Fruit fly (Drosophila melanogaster) whole organism, embryonic: ENCODE results near the gene sp3.

Experiments
- ATbp ChIP-seq: fragments of 200-800 bp; sonication (Bioruptor generic); optimal IDR thresholded peaks from 2 replicates; lab custom pipeline; 2017; ENCODE audit warnings: missing biosample characterization, mild to moderate bottlenecking, missing genetic modification characterization, missing genetic modification reagents
- BtbVII ChIP-seq: fragments of 200-800 bp; sonication (Bioruptor generic); optimal IDR thresholded peaks from 3 replicates; lab custom pipeline; 2017; ENCODE audit warnings: missing biosample characterization, mild to moderate bottlenecking, missing genetic modification characterization
- CG10267 ChIP-seq: fragments of 200-800 bp; sonication (Bioruptor generic); optimal IDR thresholded peaks from 2 replicates; lab custom pipeline; 2018; ENCODE audit warnings: missing biosample characterization, mild to moderate bottlenecking, missing genetic modification characterization, moderate library complexity
- CG10654 ChIP-seq: fragments of 200-800 bp; sonication (Bioruptor generic); optimal IDR thresholded peaks from 2 replicates; lab custom pipeline; 2016; ENCODE audit warnings: missing biosample characterization, missing genetic modification characterization
- CG10979 ChIP-seq: fragments of 200-800 bp; sonication (Bioruptor generic); optimal IDR thresholded peaks from 2 replicates; lab custom pipeline; 2018; ENCODE audit warnings: missing biosample characterization, mild to moderate bottlenecking, missing genetic modification characterization, moderate library complexity
- CG11560 ChIP-seq: fragments of 200-800 bp; sonication (Bioruptor generic); IDR thresholded peaks from 3 replicates; pipeline ENCODE4 v1.3.6; 2022; ENCODE audit warnings: missing biosample characterization, missing genetic modification characterization
- CG12219 ChIP-seq: fragments of 200-800 bp; sonication (Bioruptor generic); optimal IDR thresholded peaks from 3 replicates; lab custom pipeline; 2018; ENCODE audit warnings: missing biosample characterization, mild to moderate bottlenecking, missing genetic modification characterization
- CG1233 ChIP-seq: fragments of 200-800 bp; sonication (Bioruptor generic); optimal IDR thresholded peaks from 4 replicates; lab custom pipeline; 2018; ENCODE audit warnings: missing biosample characterization, mild to moderate bottlenecking, missing genetic modification characterization
- CG13894 ChIP-seq: fragments of 200-800 bp; sonication (Bioruptor generic); optimal IDR thresholded peaks from 3 replicates; lab custom pipeline; 2018; ENCODE audit warnings: missing biosample characterization, mild to moderate bottlenecking, missing genetic modification characterization, moderate library complexity
- CG14441 ChIP-seq: fragments of 200-800 bp; sonication (Bioruptor generic); IDR thresholded peaks from 2 replicates; pipeline ENCODE4 v1.3.6; 2022; ENCODE audit warnings: missing biosample characterization, missing genetic modification characterization
- CG1529 ChIP-seq: fragments of 200-800 bp; sonication (Bioruptor generic); optimal IDR thresholded peaks from 3 replicates; lab custom pipeline; 2018; ENCODE audit warnings: missing biosample characterization, missing genetic modification characterization
- CG16779 ChIP-seq: fragments of 200-800 bp; sonication (Bioruptor generic); IDR thresholded peaks from 2 replicates; pipeline ENCODE4 v1.3.6; 2022; ENCODE audit warnings: missing biosample characterization, missing genetic modification characterization
- CG17612 ChIP-seq: fragments of 200-800 bp; sonication (Bioruptor generic); IDR thresholded peaks from 2 replicates; pipeline ENCODE4 v1.3.6; 2022; ENCODE audit warnings: missing biosample characterization, missing genetic modification characterization
- CG17802 ChIP-seq: fragments of 200-800 bp; sonication (Bioruptor generic); optimal IDR thresholded peaks from 2 replicates; lab custom pipeline; 2018; ENCODE audit warnings: missing biosample characterization, mild to moderate bottlenecking, missing genetic modification characterization, moderate library complexity
- CG3065 ChIP-seq: fragments of 200-800 bp; sonication (Bioruptor generic); optimal IDR thresholded peaks from 2 replicates; lab custom pipeline; 2016; ENCODE audit warnings: missing biosample characterization, missing genetic modification characterization
- CG32772 ChIP-seq: fragments of 200-800 bp; sonication (Bioruptor generic); IDR thresholded peaks from 2 replicates; pipeline ENCODE4 v1.3.6; 2022; ENCODE audit warnings: missing biosample characterization, missing genetic modification characterization
- CG33213 ChIP-seq: fragments of 200-800 bp; sonication (Bioruptor generic); optimal IDR thresholded peaks from 3 replicates; lab custom pipeline; 2016; ENCODE audit warnings: missing biosample characterization, missing genetic modification characterization
- CG34376 ChIP-seq: fragments of 200-800 bp; sonication (Bioruptor generic); optimal IDR thresholded peaks from 2 replicates; lab custom pipeline; 2018; ENCODE audit warnings: missing biosample characterization, mild to moderate bottlenecking, missing genetic modification characterization
- CG6689 ChIP-seq: fragments of 200-800 bp; sonication (Bioruptor generic); IDR thresholded peaks from 2 replicates; pipeline ENCODE4 v1.3.6; 2022; ENCODE audit warnings: missing biosample characterization, missing genetic modification characterization
- CG8388 ChIP-seq: fragments of 200-800 bp; sonication (Bioruptor generic); optimal IDR thresholded peaks from 2 replicates; lab custom pipeline; 2019; ENCODE audit warnings: missing biosample characterization, mild to moderate bottlenecking, missing genetic modification characterization, moderate library complexity
- CG9727 ChIP-seq: fragments of 200-800 bp; sonication (Bioruptor generic); optimal IDR thresholded peaks from 3 replicates; lab custom pipeline; 2017; ENCODE audit warnings: missing biosample characterization, mild to moderate bottlenecking, missing genetic modification characterization
- CkIIα-i1 ChIP-seq: fragments of 200-800 bp; sonication (Bioruptor generic); IDR thresholded peaks from 2 replicates; pipeline ENCODE4 v1.3.6; 2022; ENCODE audit warnings: missing biosample characterization, missing genetic modification characterization
- Dfd ChIP-seq, 2 experiments: fragments of >200 bp; optimal IDR thresholded peaks; 2 replicates each; lab custom pipeline; 2017; ENCODE audit warnings: missing biosample characterization in 2 of 2, missing genetic modification characterization in 2 of 2
- ERR ChIP-seq: fragments of 200-800 bp; sonication (Bioruptor generic); optimal IDR thresholded peaks from 2 replicates; lab custom pipeline; 2016; ENCODE audit warnings: missing biosample characterization, missing genetic modification characterization
- MESR4 ChIP-seq: fragments of 200-800 bp; sonication (Bioruptor generic); optimal IDR thresholded peaks from 2 replicates; lab custom pipeline; 2018; ENCODE audit warnings: missing biosample characterization, mild to moderate bottlenecking, missing genetic modification characterization, moderate library complexity
- Med ChIP-seq: fragments of 200-800 bp; sonication (Bioruptor generic); peaks from one replicate; lab custom pipeline; 2016; ENCODE audit warnings: missing biosample characterization, missing genetic modification characterization, mild to moderate bottlenecking, inconsistent platforms, moderate library complexity
- NC2α ChIP-seq: fragments of 200-800 bp; sonication (Bioruptor generic); optimal IDR thresholded peaks from 2 replicates; lab custom pipeline; 2016; ENCODE audit warnings: missing biosample characterization, missing genetic modification characterization
- NfI ChIP-seq: fragments of 200-800 bp; sonication (Bioruptor generic); optimal IDR thresholded peaks from 3 replicates; lab custom pipeline; 2018; ENCODE audit warnings: missing biosample characterization, mild to moderate bottlenecking, missing genetic modification characterization, moderate library complexity
- Rfx ChIP-seq: fragments of 200-800 bp; sonication (Bioruptor generic); IDR thresholded peaks from 2 replicates; pipeline ENCODE4 v1.3.6; 2022; ENCODE audit warnings: missing biosample characterization, missing genetic modification characterization
- Side ChIP-seq: fragments of 200-800 bp; sonication (Bioruptor generic); optimal IDR thresholded peaks from 2 replicates; lab custom pipeline; 2016; ENCODE audit warnings: missing biosample characterization, missing genetic modification characterization
- Sox102F ChIP-seq: fragments of 200-800 bp; sonication (Bioruptor generic); optimal IDR thresholded peaks from 2 replicates; lab custom pipeline; 2018; ENCODE audit warnings: missing biosample characterization, mild to moderate bottlenecking, missing genetic modification characterization, moderate library complexity
- ash1 ChIP-seq: fragments of 200-800 bp; sonication (Bioruptor generic); optimal IDR thresholded peaks from 2 replicates; lab custom pipeline; 2018; ENCODE audit warnings: missing biosample characterization, mild to moderate bottlenecking, missing genetic modification characterization
- bcd ChIP-seq: fragments of 200-800 bp; sonication (Bioruptor generic); optimal IDR thresholded peaks from 2 replicates; lab custom pipeline; 2017; ENCODE audit warnings: missing biosample characterization, mild to moderate bottlenecking, missing genetic modification characterization
- br ChIP-seq: fragments of >200 bp; optimal IDR thresholded peaks from 2 replicates; lab custom pipeline; 2017
- cas ChIP-seq: fragments of 200-800 bp; sonication (Bioruptor generic); IDR thresholded peaks from 2 replicates; pipeline ENCODE4 v1.3.6; 2022; ENCODE audit warnings: missing biosample characterization, missing genetic modification characterization
- corto ChIP-seq: fragments of 200-800 bp; sonication (Bioruptor generic); optimal IDR thresholded peaks from 2 replicates; lab custom pipeline; 2016; ENCODE audit warnings: missing biosample characterization, mild to moderate bottlenecking, missing genetic modification characterization, moderate library complexity
- cwo ChIP-seq: fragments of 200-800 bp; sonication (Bioruptor generic); optimal IDR thresholded peaks from 3 replicates; lab custom pipeline; 2017; ENCODE audit warnings: missing biosample characterization, missing genetic modification characterization, mild to moderate bottlenecking, moderate library complexity, missing genetic modification reagents
- da ChIP-seq: fragments of 200-800 bp; sonication (Bioruptor generic); optimal IDR thresholded peaks from 2 replicates; lab custom pipeline; 2016; ENCODE audit warnings: missing biosample characterization, missing genetic modification characterization
- gcm ChIP-seq: fragments of 200-800 bp; sonication (Bioruptor generic); optimal IDR thresholded peaks from 2 replicates; lab custom pipeline; 2019; ENCODE audit warnings: missing biosample characterization, mild to moderate bottlenecking, missing genetic modification characterization, moderate library complexity
- gfzf ChIP-seq: fragments of 200-800 bp; sonication (Bioruptor generic); optimal IDR thresholded peaks from 2 replicates; lab custom pipeline; 2016; ENCODE audit warnings: missing biosample characterization, mild to moderate bottlenecking, missing genetic modification characterization, moderate library complexity
- insv ChIP-seq, 2 experiments: fragments of 200-800 bp; sonication (Bioruptor generic); optimal IDR thresholded peaks; 3 replicates each; lab custom pipeline; 2016 to 2018; ENCODE audit warnings: missing biosample characterization in 2 of 2, missing genetic modification characterization in 2 of 2
- jumu ChIP-seq: fragments of 200-800 bp; sonication (Bioruptor generic); optimal IDR thresholded peaks from 3 replicates; lab custom pipeline; 2016; ENCODE audit warnings: missing biosample characterization, missing genetic modification characterization
- nom ChIP-seq: fragments of 200-800 bp; sonication (Bioruptor generic); optimal IDR thresholded peaks from 2 replicates; lab custom pipeline; 2017; ENCODE audit warnings: missing biosample characterization, missing genetic modification characterization, mild to moderate bottlenecking, moderate library complexity, missing genetic modification reagents
- repo ChIP-seq: fragments of 200-800 bp; sonication (Bioruptor generic); optimal IDR thresholded peaks from 2 replicates; lab custom pipeline; 2016; ENCODE audit warnings: missing biosample characterization, missing genetic modification characterization
- scrt ChIP-seq: fragments of 200-800 bp; sonication (Bioruptor generic); optimal IDR thresholded peaks from 2 replicates; lab custom pipeline; 2018; ENCODE audit warnings: missing biosample characterization, mild to moderate bottlenecking, missing genetic modification characterization, moderate library complexity
- sd ChIP-seq: fragments of 200-800 bp; sonication (Bioruptor generic); optimal IDR thresholded peaks from 3 replicates; lab custom pipeline; 2018; ENCODE audit warnings: missing biosample characterization, mild to moderate bottlenecking, missing genetic modification characterization, moderate library complexity
- sisA ChIP-seq: fragments of 200-800 bp; sonication (Bioruptor generic); IDR thresholded peaks from 2 replicates; pipeline ENCODE4 v1.3.6; 2022; ENCODE audit warnings: missing biosample characterization, missing genetic modification characterization
- so ChIP-seq: fragments of 200-800 bp; sonication (Bioruptor generic); IDR thresholded peaks from 3 replicates; pipeline ENCODE4 v1.3.6; 2022; ENCODE audit warnings: missing biosample characterization, missing genetic modification characterization
- stc ChIP-seq: fragments of 200-800 bp; sonication (Bioruptor generic); IDR thresholded peaks from 2 replicates; pipeline ENCODE4 v1.3.6; 2022; ENCODE audit warnings: missing biosample characterization, missing genetic modification characterization
- tap ChIP-seq: fragments of 200-800 bp; optimal IDR thresholded peaks from 3 replicates; lab custom pipeline; 2019; ENCODE audit warnings: missing biosample characterization, mild to moderate bottlenecking, missing genetic modification characterization, moderate library complexity
- unpg ChIP-seq: fragments of 200-800 bp; sonication (Bioruptor generic); optimal IDR thresholded peaks from 3 replicates; lab custom pipeline; 2018; ENCODE audit warnings: missing biosample characterization, mild to moderate bottlenecking, missing genetic modification characterization, moderate library complexity

Gene sp3

DNA sequence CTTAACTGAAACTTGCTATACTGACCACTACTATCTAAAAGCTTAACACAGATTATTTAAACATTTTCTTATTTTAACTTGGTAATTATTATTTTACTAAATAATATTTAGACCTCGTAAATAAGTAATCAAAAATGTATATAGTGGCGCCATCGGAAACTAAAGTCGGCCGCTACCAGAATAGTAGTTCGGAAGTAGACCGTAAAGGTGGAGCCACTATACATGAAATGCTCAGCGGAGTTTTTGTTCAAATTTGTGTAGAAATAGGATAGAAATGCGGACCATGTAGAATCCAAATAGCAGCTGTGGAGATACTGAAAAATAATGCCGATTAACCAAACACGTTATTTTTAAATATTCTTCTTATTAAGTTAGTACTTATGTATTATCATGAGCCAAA lies 545 bp upstream of the sp3 start (continued):
- peak; percentile 94 for TF ChIP-seq CG10979 (tag; lab: Kevin White, UChicago)
- peak; percentile 94 for TF ChIP-seq CkIIα-i1
- TF ChIP-seq BtbVII (GFP tag; lab: Kevin White, UChicago), result peak; percentile 97
- peak; percentile 98 for TF ChIP-seq ash1 (GFP tag; lab: Kevin White, UChicago)
- TF ChIP-seq CG13894, result peak; percentile 94
- TF ChIP-seq cwo (GFP tag; lab: Kevin White, UChicago), result peak; percentile 85
- peak; percentile 97 for TF ChIP-seq CG1529 (GFP tag; lab: Kevin White, UChicago)
- TF ChIP-seq CG10654 (GFP tag; lab: Kevin White, UChicago), result peak; percentile 99
- peak; percentile 100 for TF ChIP-seq Med
- TF ChIP-seq ERR (GFP tag; lab: Kevin White, UChicago), result peak; percentile 86
- peak; percentile 98 for TF ChIP-seq Side (GFP tag; lab: Kevin White, UChicago)
- TF ChIP-seq CG8388 (GFP tag; lab: Kevin White, UChicago), result peak; percentile 94
- peak; percentile 97 for TF ChIP-seq sisA (GFP tag; lab: Robert Waterston, UW)
- peak; percentile 98 for TF ChIP-seq da (GFP tag; lab: Kevin White, UChicago)
- TF ChIP-seq cas, result peak; percentile 94
- peak; percentile 98 for TF ChIP-seq CG14441
- TF ChIP-seq NfI, result peak; percentile 100
- TF ChIP-seq scrt (GFP tag; lab: Kevin White, UChicago), result peak; percentile 95
- no peak for TF ChIP-seq gfzf (GFP tag; lab: Kevin White, UChicago)
- peak; percentile 99 for TF ChIP-seq Sox102F
- TF ChIP-seq gcm, result peak; percentile 95
- peak; percentile 78 for TF ChIP-seq sd (tag; lab: Kevin White, UChicago)
- TF ChIP-seq br, result no peak
- TF ChIP-seq corto (GFP tag; lab: Kevin White, UChicago), result no peak
- TF ChIP-seq CG1233 (GFP tag; lab: Kevin White, UChicago), result peak; percentile 99
- TF ChIP-seq CG3065 (GFP tag; lab: Kevin White, UChicago), result peak; percentile 98
- TF ChIP-seq CG17612 (GFP tag; lab: Robert Waterston, UW), result peak; percentile 95
- TF ChIP-seq Rfx (GFP tag; lab: Robert Waterston, UW), result peak; percentile 100
- peak; percentile 97 for TF ChIP-seq so (GFP tag; lab: Robert Waterston, UW)
- peak in 1 of 2 experiments; percentile 88 for TF ChIP-seq insv (GFP tag; optimal IDR thresholded peaks at IDR 0.05; lab: Kevin White, UChicago)
- TF ChIP-seq CG33213, result peak; percentile 99
- TF ChIP-seq stc, result peak; percentile 98
- peak; percentile 96 for TF ChIP-seq CG12219 (GFP tag; lab: Kevin White, UChicago)
- TF ChIP-seq NC2α (GFP tag; lab: Kevin White, UChicago), result peak; percentile 98
- TF ChIP-seq Dfd (GFP tag; optimal IDR thresholded peaks at IDR 0.05; lab: Kevin White, UChicago), result no peak
- TF ChIP-seq ATbp, result peak; percentile 99
- peak; percentile 99 for TF ChIP-seq CG32772 (GFP tag; lab: Robert Waterston, UW)
- TF ChIP-seq CG17802 (tag; lab: Kevin White, UChicago), result peak; percentile 95
- peak; percentile 68 for TF ChIP-seq MESR4 (GFP tag; lab: Kevin White, UChicago)
- TF ChIP-seq bcd, result peak; percentile 100
- TF ChIP-seq CG16779 (GFP tag; lab: Robert Waterston, UW), result peak; percentile 98
- TF ChIP-seq repo (GFP tag; lab: Kevin White, UChicago), result peak; percentile 98
- TF ChIP-seq tap (tag; lab: Kevin White, UChicago), result peak; percentile 88
- peak; percentile 98 for TF ChIP-seq unpg
- TF ChIP-seq CG9727 (GFP tag; lab: Kevin White, UChicago), result peak; percentile 99
- peak; percentile 96 for TF ChIP-seq CG34376 (GFP tag; lab: Kevin White, UChicago)
- peak; percentile 90 for TF ChIP-seq CG11560 (tag; lab: Robert Waterston, UW)
- peak; percentile 84 for TF ChIP-seq nom (GFP tag; lab: Kevin White, UChicago)
- peak; percentile 94 for TF ChIP-seq CG6689 (GFP tag; lab: Robert Waterston, UW)
- peak; percentile 93 for TF ChIP-seq CG10267 (tag; lab: Kevin White, UChicago)
- TF ChIP-seq jumu (GFP tag; lab: Kevin White, UChicago), result peak; percentile 93
